Fruit fly (Drosophila melanogaster): Measurements from ENCODE around the gene CG18787.

The CG18787 gene

dm6 chr2L:12045941-12046855 lies 47.1 kb upstream of the CG18787 start, which contains the start of gene CG6770 (continued):
- TF ChIP-seq vfl (GFP tag; optimal IDR thresholded peaks at IDR 0.05) (peak; percentile 63), Ssrp (tag; optimal IDR thresholded peaks at IDR 0.05) (peak; percentile 43), Meics (GFP tag; optimal IDR thresholded peaks at IDR 0.05) (peak; percentile 91), ewg (GFP tag; optimal IDR thresholded peaks at IDR 0.05) (peak; percentile 62), Gsc (GFP tag; IDR thresholded peaks at IDR 0.05) (no peak), luna (GFP tag; optimal IDR thresholded peaks at IDR 0.05) (no peak), row (GFP tag; IDR thresholded peaks at IDR 0.05) (peak; percentile 94), Dip3 (GFP tag; optimal IDR thresholded peaks at IDR 0.05) (peak; percentile 26), Hey (tag; optimal IDR thresholded peaks at IDR 0.05) (no peak), chn (GFP tag; optimal IDR thresholded peaks at IDR 0.05) (peak; percentile 47), CG8765 (GFP tag; IDR thresholded peaks at IDR 0.05) (0 out of 2 replicates have a peak, but pooled peaks have one; percentile 13), Six4 (GFP tag; optimal IDR thresholded peaks at IDR 0.05) (no peak), CG12942 (GFP tag; optimal IDR thresholded peaks at IDR 0.05) (peak; percentile 33), wdn (GFP tag; IDR thresholded peaks at IDR 0.05) (peak; percentile 87), CG13296 (GFP tag; optimal IDR thresholded peaks at IDR 0.05) (peak; percentile 93), CG13894 (tag; optimal IDR thresholded peaks at IDR 0.05) (peak; percentile 92), caup (GFP tag; optimal IDR thresholded peaks at IDR 0.05; ENCODE audit: severe bottlenecking) (peak; percentile 91), NfI (GFP tag; optimal IDR thresholded peaks at IDR 0.05) (peak; percentile 83), CG7372 (GFP tag; IDR thresholded peaks at IDR 0.05) (peak; percentile 67; the same call in 1 of the 2 replicates), CG13624 (GFP tag; optimal IDR thresholded peaks at IDR 0.05) (peak; percentile 92), CG1603 (tag; optimal IDR thresholded peaks at IDR 0.05) (peak; percentile 76), Med (GFP tag) (peak; percentile 92), Kr (GFP tag; optimal IDR thresholded peaks at IDR 0.05) (no peak), tx (GFP tag; optimal IDR thresholded peaks at IDR 0.05) (no peak), CG10209 (GFP tag; optimal IDR thresholded peaks at IDR 0.05) (peak; percentile 73), sisA (GFP tag; IDR thresholded peaks at IDR 0.05) (peak; percentile 51), Ets65A (GFP tag) (peak; percentile 85), MESR4 (GFP tag; optimal IDR thresholded peaks at IDR 0.05) (no peak), hbn (GFP tag; IDR thresholded peaks at IDR 0.05; ENCODE audit: partially characterized antibody) (no peak), pfk (GFP tag; optimal IDR thresholded peaks at IDR 0.05) (peak; percentile 54), CG5953 (GFP tag; IDR thresholded peaks at IDR 0.05) (peak; percentile 69), lbe (GFP tag; optimal IDR thresholded peaks at IDR 0.05) (peak; percentile 90), Doc2 (GFP tag; IDR thresholded peaks at IDR 0.05) (no peak), ttk (GFP tag; IDR thresholded peaks at IDR 0.05) (peak; percentile 81), Sox100B (GFP tag; optimal IDR thresholded peaks at IDR 0.05) (peak; percentile 84), lab (GFP tag; optimal IDR thresholded peaks at IDR 0.05) (peak; percentile 95), Hmx (GFP tag; optimal IDR thresholded peaks at IDR 0.05) (peak; percentile 2), CG6272 (GFP tag; IDR thresholded peaks at IDR 0.05) (no peak; the same call in 1 of the 2 replicates), ftz-f1 (GFP tag; optimal IDR thresholded peaks at IDR 0.05) (peak; percentile 12), nerfin-1 (tag; optimal IDR thresholded peaks at IDR 0.05) (peak; percentile 36), CG12236 (GFP tag; optimal IDR thresholded peaks at IDR 0.05) (no peak), CG2875 (GFP tag; optimal IDR thresholded peaks at IDR 0.05) (no peak), CG6654 (GFP tag; optimal IDR thresholded peaks at IDR 0.05) (no peak), HmgD (GFP tag; optimal IDR thresholded peaks at IDR 0.05) (no peak), ase (GFP tag; IDR thresholded peaks at IDR 0.05) (peak; percentile 67; the same call in 2 of the 3 replicates), Trl (optimal IDR thresholded peaks at IDR 0.05) (peak; percentile 41 to 74), Trl (GFP tag; optimal IDR thresholded peaks at IDR 0.05) (peak; percentile 43), CG8359 (GFP tag; optimal IDR thresholded peaks at IDR 0.05; ENCODE audit: borderline replicate concordance) (peak; percentile 29), CG18476 (GFP tag; optimal IDR thresholded peaks at IDR 0.05) (peak; percentile 70)

Data from whole organism, embryonic.